Fruit fly (Drosophila melanogaster): Measurements from ENCODE around the gene milt.

The milt gene

DNA sequence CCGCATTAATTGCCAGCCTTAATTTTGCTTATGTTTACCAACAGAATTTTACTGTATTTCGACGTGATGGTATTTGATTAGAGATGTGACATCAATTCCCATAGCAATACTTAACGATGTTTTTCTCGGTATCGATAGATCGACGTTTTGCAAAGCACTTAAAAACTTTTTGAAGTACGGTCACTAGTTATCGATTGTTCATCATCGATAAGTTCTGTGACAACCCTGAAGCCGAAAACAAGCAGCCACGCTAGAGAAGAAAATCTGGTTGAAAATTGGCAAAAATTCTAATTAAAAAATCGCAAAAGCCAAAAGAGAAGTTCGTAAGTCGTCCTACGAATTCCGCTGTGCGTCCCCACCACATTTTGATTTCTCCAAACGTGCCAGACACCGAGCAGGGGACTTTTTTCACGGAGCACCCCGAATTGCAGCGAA is 5.1 kb upstream of the milt start, which contains the start of the genes Rab30 and Caper (continued):
- TF ChIP-seq hb (GFP tag; IDR thresholded peaks at IDR 0.05; ENCODE audit: partially characterized antibody) (peak; percentile 97), Nf-YB (GFP tag; optimal IDR thresholded peaks at IDR 0.05) (peak; percentile 35), Dip3 (GFP tag; optimal IDR thresholded peaks at IDR 0.05) (peak; percentile 51), tll (GFP tag; optimal IDR thresholded peaks at IDR 0.05) (peak in 1 of 2 experiments; percentile 6), CG13287 (GFP tag; IDR thresholded peaks at IDR 0.05; ENCODE audit: partially characterized antibody) (peak; percentile 99), Fer2 (tag; optimal IDR thresholded peaks at IDR 0.05) (no peak), CG14014 (GFP tag; IDR thresholded peaks at IDR 0.05) (peak; percentile 49), z (GFP tag; IDR thresholded peaks at IDR 0.05) (no peak), ash1 (GFP tag; optimal IDR thresholded peaks at IDR 0.05) (peak; percentile 21), CG9437 (GFP tag; optimal IDR thresholded peaks at IDR 0.05) (peak; percentile 72), chm (GFP tag; IDR thresholded peaks at IDR 0.05) (0 out of 2 replicates have a peak, but pooled peaks have one; percentile 16), CG11247 (GFP tag; IDR thresholded peaks at IDR 0.05) (peak; percentile 53), CG8089 (GFP tag; optimal IDR thresholded peaks at IDR 0.05) (no peak), Scr (GFP tag; IDR thresholded peaks at IDR 0.05; ENCODE audit: partially characterized antibody) (peak; percentile 98), peb (GFP tag; IDR thresholded peaks at IDR 0.05) (no peak), HLH4C (GFP tag; IDR thresholded peaks at IDR 0.05; ENCODE audit: partially characterized antibody) (peak; percentile 98), Hr3 (GFP tag; optimal IDR thresholded peaks at IDR 0.05) (peak; percentile 46), bab2 (GFP tag; optimal IDR thresholded peaks at IDR 0.05) (peak; percentile 61), gfzf (GFP tag; optimal IDR thresholded peaks at IDR 0.05) (peak; percentile 45), CG43689 (GFP tag; IDR thresholded peaks at IDR 0.05) (no peak), insv (GFP tag; optimal IDR thresholded peaks at IDR 0.05) (peak in 1 of 2 experiments; percentile 80), Asciz (GFP tag; optimal IDR thresholded peaks at IDR 0.05) (no peak), CG1024 (GFP tag; IDR thresholded peaks at IDR 0.05) (peak; percentile 24; the same call in 1 of the 2 replicates), Bdp1 (GFP tag; optimal IDR thresholded peaks at IDR 0.05) (no peak), en (GFP tag; optimal IDR thresholded peaks at IDR 0.05) (no peak), grau (tag; optimal IDR thresholded peaks at IDR 0.05) (peak; percentile 77), phol (tag; optimal IDR thresholded peaks at IDR 0.05) (peak; percentile 67), CG7372 (GFP tag; IDR thresholded peaks at IDR 0.05) (peak; percentile 46; the same call in 1 of the 2 replicates), CG12236 (GFP tag; optimal IDR thresholded peaks at IDR 0.05) (no peak), CG6813 (GFP tag; optimal IDR thresholded peaks at IDR 0.05) (no peak), CG12744 (GFP tag; optimal IDR thresholded peaks at IDR 0.05) (peak; percentile 62), CG1603 (tag; optimal IDR thresholded peaks at IDR 0.05) (peak; percentile 89), az2 (GFP tag; optimal IDR thresholded peaks at IDR 0.05) (peak; percentile 43), TFAM (GFP tag; optimal IDR thresholded peaks at IDR 0.05) (no peak), CG11560 (tag; IDR thresholded peaks at IDR 0.05) (no peak), ara (GFP tag; IDR thresholded peaks at IDR 0.05) (no peak), CG3281 (GFP tag; optimal IDR thresholded peaks at IDR 0.05) (peak; percentile 46), ewg (GFP tag; optimal IDR thresholded peaks at IDR 0.05) (no peak), pita (GFP tag; optimal IDR thresholded peaks at IDR 0.05) (no peak), CG12155 (GFP tag; optimal IDR thresholded peaks at IDR 0.05) (peak; percentile 56), CG12769 (tag; optimal IDR thresholded peaks at IDR 0.05) (peak; percentile 70), CG1792 (GFP tag; optimal IDR thresholded peaks at IDR 0.05) (peak; percentile 40), CG10959 (GFP tag; IDR thresholded peaks at IDR 0.05) (no peak), Awh (GFP tag; IDR thresholded peaks at IDR 0.05) (no peak), CG2202 (tag; optimal IDR thresholded peaks at IDR 0.05) (peak; percentile 0), dysf (GFP tag; IDR thresholded peaks at IDR 0.05) (no peak), CG12391 (tag; optimal IDR thresholded peaks at IDR 0.05) (peak; percentile 65), Deaf1 (tag; optimal IDR thresholded peaks at IDR 0.05) (peak; percentile 58), esg (GFP tag; conservative IDR thresholded peaks at IDR 0.05) (no peak), D19A (tag; optimal IDR thresholded peaks at IDR 0.05) (peak; percentile 32), jigr1 (GFP tag; IDR thresholded peaks at IDR 0.05) (no peak)
